Worm (Caenorhabditis elegans) whole organism, late embryonic: ENCODE results near the gene F58F12.12.

Experiments used
- C38D4.7 ChIP-seq: fragments of 200-800 bp; sonication (Bioruptor generic); optimal IDR thresholded peaks from 2 replicates; lab custom pipeline; 2018; ENCODE audit warnings: mild to moderate bottlenecking, missing genetic modification characterization, moderate library complexity, missing compliant biosample characterization
- F13H6.1 ChIP-seq: sonication (generic microtip); optimal IDR thresholded peaks from 2 replicates; lab custom pipeline; 2016; ENCODE audit warnings: missing genetic modification characterization, missing compliant biosample characterization
- K02D7.2 ChIP-seq: sonication (generic microtip); optimal IDR thresholded peaks from 2 replicates; lab custom pipeline; 2017; ENCODE audit warnings: mild to moderate bottlenecking, missing genetic modification characterization, missing compliant biosample characterization
- T23F11.4 ChIP-seq: fragments of 200-800 bp; sonication (Bioruptor generic); optimal IDR thresholded peaks from 2 replicates; lab custom pipeline; 2018; ENCODE audit warnings: mild to moderate bottlenecking, missing genetic modification characterization, missing compliant biosample characterization
- Y22D7AL.16 ChIP-seq: sonication (generic microtip); optimal IDR thresholded peaks from 2 replicates; lab custom pipeline; 2016; ENCODE audit warnings: missing genetic modification characterization, missing compliant biosample characterization
- ahr-1 ChIP-seq: sonication (generic microtip); optimal IDR thresholded peaks from 2 replicates; lab custom pipeline; 2016; ENCODE audit warnings: missing genetic modification characterization, missing compliant biosample characterization
- ama-1 ChIP-seq: fragments of 150-350 bp; optimal IDR thresholded peaks from 2 replicates; lab custom pipeline; 2014
- ceh-18 ChIP-seq: sonication (generic microtip); optimal IDR thresholded peaks from 2 replicates; lab custom pipeline; 2016; ENCODE audit warnings: missing genetic modification characterization, missing compliant biosample characterization
- ceh-19 ChIP-seq: fragments of 200-800 bp; sonication (Bioruptor generic); optimal IDR thresholded peaks from 2 replicates; lab custom pipeline; 2018; ENCODE audit warnings: mild to moderate bottlenecking, missing genetic modification characterization, missing compliant biosample characterization
- ceh-2 ChIP-seq: sonication (generic microtip); optimal IDR thresholded peaks from 2 replicates; lab custom pipeline; 2016; ENCODE audit warnings: missing genotype, missing genetic modification characterization, missing compliant biosample characterization
- ceh-22 ChIP-seq: sonication (generic microtip); optimal IDR thresholded peaks from 2 replicates; lab custom pipeline; 2017; ENCODE audit warnings: missing biosample characterization, missing genetic modification characterization
- ceh-30 ChIP-seq: fragments of 150-350 bp; optimal IDR thresholded peaks from 2 replicates; lab custom pipeline; 2014; ENCODE audit warnings: missing biosample characterization, missing genetic modification characterization
- ceh-31 ChIP-seq: sonication (generic microtip); optimal IDR thresholded peaks from 2 replicates; lab custom pipeline; 2016; ENCODE audit warnings: missing genetic modification characterization, missing compliant biosample characterization
- ceh-34 ChIP-seq: sonication (generic microtip); optimal IDR thresholded peaks from 2 replicates; lab custom pipeline; 2016; ENCODE audit warnings: mild to moderate bottlenecking, missing genetic modification characterization, missing compliant biosample characterization
- ceh-45 ChIP-seq: fragments of 200-800 bp; sonication (Bioruptor generic); IDR thresholded peaks from 2 replicates; pipeline ENCODE4 v1.3.6; 2022; ENCODE audit warnings: missing genetic modification reagents, missing genetic modification characterization, missing compliant biosample characterization
- ceh-48 ChIP-seq: sonication (generic microtip); optimal IDR thresholded peaks from 2 replicates; lab custom pipeline; 2016; ENCODE audit warnings: missing genetic modification characterization, inconsistent platforms, missing compliant biosample characterization
- ceh-9 ChIP-seq: sonication (generic microtip); optimal IDR thresholded peaks from 2 replicates; lab custom pipeline; 2016; ENCODE audit warnings: mild to moderate bottlenecking, missing genetic modification characterization, inconsistent platforms, missing compliant biosample characterization
- dmd-4 ChIP-seq: sonication (generic microtip); optimal IDR thresholded peaks from 2 replicates; lab custom pipeline; 2016; ENCODE audit warnings: borderline replicate concordance, missing genetic modification characterization, missing compliant biosample characterization
- dve-1 ChIP-seq: sonication (generic microtip); optimal IDR thresholded peaks from 2 replicates; lab custom pipeline; 2017; ENCODE audit warnings: antibody characterized with exemption, mild to moderate bottlenecking, missing genetic modification characterization, missing compliant biosample characterization
- elt-4 ChIP-seq: sonication (generic microtip); optimal IDR thresholded peaks from 2 replicates; lab custom pipeline; 2016; ENCODE audit warnings: missing genetic modification characterization, missing compliant biosample characterization
- eyg-1 ChIP-seq: sonication (generic microtip); optimal IDR thresholded peaks from 2 replicates; lab custom pipeline; 2016; ENCODE audit warnings: missing genotype, missing genetic modification characterization, missing compliant biosample characterization
- fax-1 ChIP-seq: sonication (generic microtip); optimal IDR thresholded peaks from 2 replicates; lab custom pipeline; 2016; ENCODE audit warnings: missing genotype, missing genetic modification characterization, missing compliant biosample characterization
- fkh-10 ChIP-seq: fragments of 150-350 bp; optimal IDR thresholded peaks from 2 replicates; lab custom pipeline; 2014; ENCODE audit warnings: missing biosample characterization, missing genetic modification reagents, missing genetic modification characterization
- fkh-6 ChIP-seq: sonication (generic microtip); optimal IDR thresholded peaks from 2 replicates; lab custom pipeline; 2016; ENCODE audit warnings: missing genetic modification characterization, missing compliant biosample characterization
- hlh-13 ChIP-seq: fragments of 200-800 bp; sonication (Bioruptor generic); optimal IDR thresholded peaks from 2 replicates; lab custom pipeline; 2018; ENCODE audit warnings: mild to moderate bottlenecking, missing genetic modification characterization, missing compliant biosample characterization
- hlh-15 ChIP-seq: sonication (generic microtip); optimal IDR thresholded peaks from 2 replicates; lab custom pipeline; 2016; ENCODE audit warnings: missing genetic modification characterization, missing compliant biosample characterization
- hlh-30 ChIP-seq: sonication (generic microtip); optimal IDR thresholded peaks from 2 replicates; lab custom pipeline; 2017; ENCODE audit warnings: antibody characterized with exemption, missing genetic modification characterization, missing compliant biosample characterization; ENCODE audit not compliant: insufficient read depth
- hlh-6 ChIP-seq: sonication (generic microtip); optimal IDR thresholded peaks from 2 replicates; lab custom pipeline; 2016; ENCODE audit warnings: missing genotype, missing genetic modification characterization, missing compliant biosample characterization
- hlh-8 ChIP-seq: sonication (generic microtip); optimal IDR thresholded peaks from 2 replicates; lab custom pipeline; 2016; ENCODE audit warnings: missing genotype, missing genetic modification characterization, missing compliant biosample characterization
- lim-6 ChIP-seq: sonication (generic microtip); optimal IDR thresholded peaks from 2 replicates; lab custom pipeline; 2016; ENCODE audit warnings: missing genetic modification characterization, missing compliant biosample characterization
- lin-11 ChIP-seq: fragments of 200-800 bp; sonication (Bioruptor generic); optimal IDR thresholded peaks from 2 replicates; lab custom pipeline; 2018; ENCODE audit warnings: mild to moderate bottlenecking, missing genetic modification characterization, missing compliant biosample characterization
- madf-2 ChIP-seq: sonication (generic microtip); optimal IDR thresholded peaks from 2 replicates; lab custom pipeline; 2017; ENCODE audit warnings: missing genetic modification characterization, missing compliant biosample characterization
- nfya-1 ChIP-seq: sonication (generic microtip); optimal IDR thresholded peaks from 2 replicates; lab custom pipeline; 2017; ENCODE audit warnings: missing genetic modification characterization, mild to moderate bottlenecking, missing compliant biosample characterization, antibody characterized with exemption, moderate library complexity
- pax-1 ChIP-seq: fragments of 150-350 bp; optimal IDR thresholded peaks from 2 replicates; lab custom pipeline; 2014; ENCODE audit warnings: missing biosample characterization, missing genetic modification characterization
- pha-2 ChIP-seq: sonication (generic microtip); optimal IDR thresholded peaks from 2 replicates; lab custom pipeline; 2017; ENCODE audit warnings: mild to moderate bottlenecking, missing genetic modification characterization, missing compliant biosample characterization
- pha-4 ChIP-seq: fragments of 150-350 bp; optimal IDR thresholded peaks from 2 replicates; lab custom pipeline; 2018; ENCODE audit warnings: missing biosample characterization, missing genetic modification reagents, missing genetic modification characterization
- pqm-1 ChIP-seq: sonication (generic microtip); optimal IDR thresholded peaks from 2 replicates; lab custom pipeline; 2016; ENCODE audit warnings: missing genetic modification characterization, missing compliant biosample characterization
- rnt-1 ChIP-seq: sonication (generic microtip); optimal IDR thresholded peaks from 2 replicates; lab custom pipeline; 2016; ENCODE audit warnings: missing genetic modification characterization, missing compliant biosample characterization
- sox-2 ChIP-seq: fragments of 200-800 bp; sonication (Bioruptor generic); IDR thresholded peaks from 2 replicates; pipeline ENCODE4 v1.3.6; 2022; ENCODE audit warnings: missing genetic modification reagents, missing genetic modification characterization, missing compliant biosample characterization
- sox-4 ChIP-seq: sonication (generic microtip); optimal IDR thresholded peaks from 2 replicates; lab custom pipeline; 2017; ENCODE audit warnings: mild to moderate bottlenecking, missing genetic modification characterization, inconsistent platforms, missing compliant biosample characterization
- tbx-2 ChIP-seq: sonication (generic microtip); optimal IDR thresholded peaks from 2 replicates; lab custom pipeline; 2016; ENCODE audit warnings: missing genetic modification characterization, missing compliant biosample characterization
- tbx-7 ChIP-seq: sonication (generic microtip); optimal IDR thresholded peaks from 2 replicates; lab custom pipeline; 2016; ENCODE audit warnings: missing genotype, missing genetic modification characterization, missing compliant biosample characterization
- ttx-3 ChIP-seq: sonication (generic microtip); optimal IDR thresholded peaks from 2 replicates; lab custom pipeline; 2016; ENCODE audit warnings: missing genetic modification reagents, missing genetic modification characterization, missing compliant biosample characterization
- unc-3 ChIP-seq, 2 experiments: fragments of 200-800 bp in 1 of 2; sonication (Bioruptor generic) in 1 of 2; sonication (generic microtip) in 1 of 2; conservative IDR thresholded peaks in 1 of 2; optimal IDR thresholded peaks in 1 of 2; 2 replicates each; pipeline versions ENCODE4 v1.3.6 to Lab custom; 2016 to 2022; ENCODE audit warnings: missing compliant biosample characterization in 2 of 2, missing genetic modification characterization in 2 of 2, missing genetic modification reagents in 1 of 2
- unc-55 ChIP-seq: sonication (generic microtip); optimal IDR thresholded peaks from 2 replicates; lab custom pipeline; 2017; ENCODE audit warnings: missing biosample characterization, missing genetic modification reagents, missing genetic modification characterization
- ztf-16 ChIP-seq: sonication (generic microtip); optimal IDR thresholded peaks from 2 replicates; lab custom pipeline; 2017; ENCODE audit warnings: missing genetic modification characterization, missing compliant biosample characterization

F58F12.12 gene

ce11 chrII:6346551-6347079 lies 34.4 kb upstream of the F58F12.12 start:
- TF ChIP-seq ama-1 (lab: Kevin White, UChicago) (peak; percentile 77), elt-4 (tag; lab: Kevin White, UChicago) (no peak)
- TF ChIP-seq, all 69 proteins: peak for 1

ce11 chrII:6347341-6348118 lies 33.4 kb upstream of the F58F12.12 start, which contains the start of gene lgg-1:
TSS of gene lgg-1 (minus strand) at chrII:6347719.
- TF ChIP-seq ceh-22: no peak
- no peak for TF ChIP-seq tbx-7 (tag; lab: Kevin White, UChicago)
- no peak for TF ChIP-seq fkh-6 (tag; lab: Kevin White, UChicago)
- no peak for TF ChIP-seq ztf-16 (tag; lab: Kevin White, UChicago)
- no peak for TF ChIP-seq ceh-45 (GFP tag; lab: Robert Waterston, UW)
- TF ChIP-seq pha-4 (tag; lab: Kevin White, UChicago): no peak
- TF ChIP-seq Y22D7AL.16 (tag; lab: Kevin White, UChicago): no peak
- no peak for TF ChIP-seq K02D7.2 (tag; lab: Kevin White, UChicago)
- TF ChIP-seq ceh-34 (tag; lab: Kevin White, UChicago): no peak
- TF ChIP-seq rnt-1 (tag; lab: Kevin White, UChicago): no peak
- no peak for TF ChIP-seq C38D4.7
- TF ChIP-seq dmd-4 (tag; lab: Kevin White, UChicago): no peak
- TF ChIP-seq madf-2 (tag; lab: Kevin White, UChicago): peak; percentile 43
- TF ChIP-seq fax-1 (tag; lab: Kevin White, UChicago): no peak
- no peak for TF ChIP-seq ahr-1 (tag; lab: Kevin White, UChicago)
- peak; percentile 2 for TF ChIP-seq unc-55 (GFP tag; lab: Kevin White, UChicago)
- no peak for TF ChIP-seq ceh-30 (tag; lab: Kevin White, UChicago)
- TF ChIP-seq pha-2 (tag; lab: Kevin White, UChicago): no peak
- TF ChIP-seq hlh-30 (tag; lab: Kevin White, UChicago): peak; percentile 89
- TF ChIP-seq hlh-13: no peak
- no peak for TF ChIP-seq ceh-19 (GFP tag; lab: Kevin White, UChicago)
- 0 out of 2 replicates have a peak, but pooled peaks have one; percentile 31 for TF ChIP-seq unc-3 (GFP tag; conservative IDR thresholded peaks at IDR 0.05; lab: Robert Waterston, UW)
- TF ChIP-seq unc-3 (tag; optimal IDR thresholded peaks at IDR 0.05; lab: Kevin White, UChicago): no peak
- TF ChIP-seq ceh-31 (tag; lab: Kevin White, UChicago): peak; percentile 24
- no peak for TF ChIP-seq sox-2 (GFP tag; lab: Robert Waterston, UW)
- no peak for TF ChIP-seq lim-6 (tag; lab: Kevin White, UChicago)
- TF ChIP-seq ceh-48: peak; percentile 95
- no peak for TF ChIP-seq F13H6.1 (tag; lab: Kevin White, UChicago)
- no peak for TF ChIP-seq ceh-9
- no peak for TF ChIP-seq hlh-8 (tag; lab: Kevin White, UChicago)
- peak; percentile 24 for TF ChIP-seq ceh-18 (tag; lab: Kevin White, UChicago)
- peak; percentile 39 for TF ChIP-seq nfya-1
- no peak for TF ChIP-seq T23F11.4 (GFP tag; lab: Kevin White, UChicago)
- no peak for TF ChIP-seq pqm-1 (tag; lab: Kevin White, UChicago)
- TF ChIP-seq hlh-6 (tag; lab: Kevin White, UChicago): no peak
- no peak for TF ChIP-seq eyg-1
- peak; percentile 43 for TF ChIP-seq tbx-2 (tag; lab: Kevin White, UChicago)
- no peak for TF ChIP-seq hlh-15 (tag; lab: Kevin White, UChicago)
- no peak for TF ChIP-seq sox-4 (tag; lab: Kevin White, UChicago)
- TF ChIP-seq fkh-10 (GFP tag; lab: Kevin White, UChicago): no peak
- no peak for TF ChIP-seq ttx-3
- peak; percentile 33 for TF ChIP-seq pax-1 (tag; lab: Kevin White, UChicago)
- no peak for TF ChIP-seq ceh-2 (tag; lab: Kevin White, UChicago)
- TF ChIP-seq lin-11 (tag; lab: Kevin White, UChicago): no peak
- no peak for TF ChIP-seq dve-1 (tag; lab: Kevin White, UChicago)
